Worm (Caenorhabditis elegans) whole organism, mixed stage, embryonic: ENCODE data around the gene polg-1.

Source experiments
- M03D4.4 ChIP-seq: sonication (generic microtip); optimal IDR thresholded peaks from 2 replicates; lab custom pipeline; 2017; ENCODE audit warnings: mild to moderate bottlenecking, missing genetic modification characterization, missing compliant biosample characterization
- blmp-1 ChIP-seq: fragments of 150-350 bp; optimal IDR thresholded peaks from 2 replicates; lab custom pipeline; 2014; ENCODE audit warnings: missing biosample characterization, missing genetic modification characterization
- ceh-39 ChIP-seq: fragments of 150-350 bp; optimal IDR thresholded peaks from 2 replicates; lab custom pipeline; 2014; ENCODE audit warnings: missing biosample characterization, missing genetic modification characterization
- ceh-43 ChIP-seq: fragments of 200-800 bp; sonication (Bioruptor generic); optimal IDR thresholded peaks from 2 replicates; lab custom pipeline; 2018; ENCODE audit warnings: mild to moderate bottlenecking, missing genetic modification characterization, moderate library complexity, missing compliant biosample characterization
- ceh-83 ChIP-seq: fragments of 200-800 bp; sonication (Bioruptor generic); optimal IDR thresholded peaks from 2 replicates; lab custom pipeline; 2018; ENCODE audit warnings: mild to moderate bottlenecking, missing genetic modification characterization, missing compliant biosample characterization
- ces-1 ChIP-seq: fragments of 150-350 bp; optimal IDR thresholded peaks from 2 replicates; lab custom pipeline; 2014; ENCODE audit warnings: missing biosample characterization, missing genetic modification reagents, missing genetic modification characterization
- cnd-1 ChIP-seq: fragments of 200-800 bp; sonication (Bioruptor generic); optimal IDR thresholded peaks from 2 replicates; lab custom pipeline; 2018; ENCODE audit warnings: mild to moderate bottlenecking, missing genetic modification characterization, missing compliant biosample characterization
- drap-1 ChIP-seq: fragments of 200-800 bp; sonication (Bioruptor generic); optimal IDR thresholded peaks from 3 replicates; lab custom pipeline; 2018; ENCODE audit warnings: mild to moderate bottlenecking, missing genetic modification characterization, missing compliant biosample characterization
- elt-1 ChIP-seq: sonication (generic microtip); optimal IDR thresholded peaks from 2 replicates; lab custom pipeline; 2017; ENCODE audit warnings: missing genetic modification characterization, mild to moderate bottlenecking, missing compliant biosample characterization, antibody characterized with exemption, moderate library complexity, borderline replicate concordance; ENCODE audit not compliant: insufficient read depth
- flh-1 ChIP-seq: fragments of 200-800 bp; sonication (Bioruptor generic); optimal IDR thresholded peaks from 2 replicates; lab custom pipeline; 2018; ENCODE audit warnings: mild to moderate bottlenecking, missing genetic modification characterization, moderate library complexity, missing compliant biosample characterization
- ham-2 ChIP-seq: fragments of 200-800 bp; sonication (Bioruptor generic); optimal IDR thresholded peaks from 2 replicates; lab custom pipeline; 2018; ENCODE audit warnings: mild to moderate bottlenecking, missing genetic modification characterization, missing compliant biosample characterization
- hlh-1 ChIP-seq: fragments of 150-350 bp; optimal IDR thresholded peaks from 2 replicates; lab custom pipeline; 2014; ENCODE audit warnings: missing biosample characterization, missing genetic modification reagents, missing genetic modification characterization
- lin-13 ChIP-seq: fragments of 150-350 bp; optimal IDR thresholded peaks from 2 replicates; lab custom pipeline; 2014; ENCODE audit warnings: missing biosample characterization, missing genetic modification characterization
- lin-32 ChIP-seq: fragments of 200-800 bp; sonication (Bioruptor generic); optimal IDR thresholded peaks from 2 replicates; lab custom pipeline; 2018; ENCODE audit warnings: mild to moderate bottlenecking, missing genetic modification characterization, missing compliant biosample characterization
- lsy-2 ChIP-seq: fragments of 150-350 bp; optimal IDR thresholded peaks from 2 replicates; lab custom pipeline; 2014; ENCODE audit warnings: missing biosample characterization, missing genetic modification characterization
- mab-5 ChIP-seq: fragments of 150-350 bp; optimal IDR thresholded peaks from 2 replicates; lab custom pipeline; 2014; ENCODE audit warnings: missing biosample characterization, missing genetic modification characterization
- mep-1 ChIP-seq: fragments of 150-350 bp; optimal IDR thresholded peaks from 2 replicates; lab custom pipeline; 2017; ENCODE audit warnings: missing biosample characterization, missing genetic modification reagents, missing genetic modification characterization, inconsistent platforms
- mls-2 ChIP-seq: sonication (generic microtip); optimal IDR thresholded peaks from 2 replicates; lab custom pipeline; 2016; ENCODE audit warnings: mild to moderate bottlenecking, missing genetic modification characterization, moderate library complexity, missing compliant biosample characterization
- nhr-12 ChIP-seq: fragments of 150-350 bp; optimal IDR thresholded peaks from 2 replicates; lab custom pipeline; 2014; ENCODE audit warnings: missing biosample characterization, missing genetic modification characterization
- nhr-2 ChIP-seq: fragments of 150-350 bp; optimal IDR thresholded peaks from 2 replicates; lab custom pipeline; 2014; ENCODE audit warnings: missing biosample characterization, missing genetic modification characterization
- nhr-237 ChIP-seq: fragments of 150-350 bp; optimal IDR thresholded peaks from 2 replicates; lab custom pipeline; 2014; ENCODE audit warnings: missing biosample characterization, missing genetic modification characterization
- nhr-28 ChIP-seq: fragments of 150-350 bp; optimal IDR thresholded peaks from 2 replicates; lab custom pipeline; 2014; ENCODE audit warnings: missing biosample characterization, missing genetic modification characterization
- nhr-76 ChIP-seq: sonication (generic microtip); optimal IDR thresholded peaks from 2 replicates; lab custom pipeline; 2017; ENCODE audit warnings: missing biosample characterization, missing genetic modification characterization
- pha-4 ChIP-seq: fragments of 150-350 bp; optimal IDR thresholded peaks from 2 replicates; lab custom pipeline; 2018; ENCODE audit warnings: missing biosample characterization, missing genetic modification reagents, missing genetic modification characterization
- sem-2 ChIP-seq: fragments of 200-800 bp; sonication (Bioruptor generic); optimal IDR thresholded peaks from 2 replicates; lab custom pipeline; 2018; ENCODE audit warnings: mild to moderate bottlenecking, missing genetic modification characterization, missing compliant biosample characterization
- snpc-4 ChIP-seq: fragments of 150-350 bp; optimal IDR thresholded peaks from 2 replicates; lab custom pipeline; 2014; ENCODE audit warnings: missing biosample characterization, missing genetic modification characterization
- sptf-1 ChIP-seq: sonication (generic microtip); optimal IDR thresholded peaks from 2 replicates; lab custom pipeline; 2017; ENCODE audit warnings: mild to moderate bottlenecking, missing genetic modification characterization, moderate library complexity, missing compliant biosample characterization
- tbx-8 ChIP-seq: fragments of 200-800 bp; sonication (Bioruptor generic); optimal IDR thresholded peaks from 2 replicates; lab custom pipeline; 2018; ENCODE audit warnings: mild to moderate bottlenecking, missing genetic modification characterization, moderate library complexity, missing compliant biosample characterization
- unc-120 ChIP-seq: sonication (generic microtip); optimal IDR thresholded peaks from 2 replicates; lab custom pipeline; 2017; ENCODE audit warnings: missing genetic modification characterization, missing compliant biosample characterization; ENCODE audit not compliant: poor library complexity, severe bottlenecking
- unc-39 ChIP-seq: fragments of 150-350 bp; optimal IDR thresholded peaks from 2 replicates; lab custom pipeline; 2014; ENCODE audit warnings: missing biosample characterization, missing genetic modification characterization
- unc-62 ChIP-seq: fragments of 150-350 bp; optimal IDR thresholded peaks from 2 replicates; lab custom pipeline; 2014; ENCODE audit warnings: missing biosample characterization, missing genetic modification reagents, missing genetic modification characterization
- zip-8 ChIP-seq: fragments of 150-350 bp; optimal IDR thresholded peaks from 2 replicates; lab custom pipeline; 2014; ENCODE audit warnings: missing biosample characterization, missing genetic modification characterization
- ztf-11 ChIP-seq: fragments of 150-350 bp; optimal IDR thresholded peaks from 2 replicates; lab custom pipeline; 2014; ENCODE audit warnings: missing biosample characterization, missing genetic modification characterization

Gene polg-1

ce11 chrII:12185710-12186109 is 14.1 kb downstream of the polg-1 start, which contains the start of gene Y57A10A.14:
Gene Y57A10A.14, plus strand, starts transcription at chrII:12185937.
- TF ChIP-seq lin-13 (tag; lab: Kevin White, UChicago) (no peak), nhr-237 (no peak), unc-120 (no peak), blmp-1 (tag; lab: Kevin White, UChicago) (no peak), sem-2 (GFP tag; lab: Kevin White, UChicago) (no peak), drap-1 (no peak), ham-2 (GFP tag; lab: Kevin White, UChicago) (no peak), nhr-12 (no peak), nhr-76 (tag; lab: Kevin White, UChicago) (no peak), ceh-39 (tag; lab: Kevin White, UChicago) (no peak), ceh-43 (GFP tag; lab: Kevin White, UChicago) (no peak), nhr-28 (tag; lab: Kevin White, UChicago) (no peak)

DNA sequence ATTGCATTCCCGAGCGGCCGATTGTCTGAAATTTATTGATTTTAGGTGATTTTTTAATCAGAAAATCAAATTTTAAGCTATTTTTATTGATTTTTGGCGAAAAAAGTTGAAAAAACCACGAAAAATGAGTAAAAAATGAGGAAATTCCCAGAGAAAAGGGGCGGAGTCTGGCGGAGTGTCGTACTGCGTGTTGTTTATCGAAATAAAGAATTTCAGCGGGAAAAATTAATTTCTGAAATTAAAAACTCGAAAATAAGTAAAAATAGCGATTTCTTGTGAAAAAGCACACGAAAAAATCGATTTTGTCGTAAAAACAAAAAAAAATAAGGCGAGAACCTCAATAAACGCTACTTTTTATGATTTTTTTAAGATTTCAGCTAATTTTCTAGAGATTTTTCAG is 14.9 kb downstream of the polg-1 start, which contains the start of gene Y57A10A.13:
Y57A10A.13 (minus strand) TSS at position 46 of the 400 bp plus-strand sequence.
- TF ChIP-seq lsy-2 (tag; lab: Kevin White, UChicago): no peak
- TF ChIP-seq flh-1 (GFP tag; lab: Kevin White, UChicago): no peak
- no peak for TF ChIP-seq unc-120
- no peak for TF ChIP-seq ces-1 (GFP tag; lab: Kevin White, UChicago)
- TF ChIP-seq mab-5: no peak
- no peak for TF ChIP-seq ztf-11 (tag; lab: Kevin White, UChicago)
- TF ChIP-seq mls-2 (tag; lab: Kevin White, UChicago): no peak
- TF ChIP-seq M03D4.4 (tag; lab: Kevin White, UChicago): no peak
- TF ChIP-seq tbx-8 (GFP tag; lab: Kevin White, UChicago): no peak
- no peak for TF ChIP-seq sptf-1 (tag; lab: Kevin White, UChicago)
- no peak for TF ChIP-seq snpc-4
- no peak for TF ChIP-seq mep-1
- no peak for TF ChIP-seq nhr-12
- no peak for TF ChIP-seq elt-1 (tag; lab: Kevin White, UChicago)
- TF ChIP-seq ceh-43 (GFP tag; lab: Kevin White, UChicago): no peak
- no peak for TF ChIP-seq drap-1
- TF ChIP-seq nhr-28 (tag; lab: Kevin White, UChicago): no peak
- TF ChIP-seq nhr-76 (tag; lab: Kevin White, UChicago): no peak
- TF ChIP-seq blmp-1 (tag; lab: Kevin White, UChicago): no peak
- no peak for TF ChIP-seq nhr-2 (tag; lab: Kevin White, UChicago)

ce11 chrII:12176521-12176920 is 23.2 kb downstream of the polg-1 start:
- TF ChIP-seq ceh-43 (GFP tag; lab: Kevin White, UChicago): no peak
- TF ChIP-seq mep-1: no peak
- TF ChIP-seq hlh-1 (tag; lab: Kevin White, UChicago): no peak
- no peak for TF ChIP-seq unc-39
- TF ChIP-seq sem-2 (GFP tag; lab: Kevin White, UChicago): no peak
- no peak for TF ChIP-seq pha-4 (tag; lab: Kevin White, UChicago)
- TF ChIP-seq mls-2 (tag; lab: Kevin White, UChicago): no peak
- no peak for TF ChIP-seq ceh-83 (GFP tag; lab: Kevin White, UChicago)
- no peak for TF ChIP-seq ztf-11 (tag; lab: Kevin White, UChicago)
- no peak for TF ChIP-seq unc-62 (GFP tag; lab: Kevin White, UChicago)
- TF ChIP-seq, all 35 proteins: peak for 0

- TF ChIP-seq M03D4.4 (tag; lab: Kevin White, UChicago): no peak
- no peak for TF ChIP-seq elt-1 (tag; lab: Kevin White, UChicago)
- TF ChIP-seq zip-8 (tag; lab: Kevin White, UChicago): no peak
- TF ChIP-seq nhr-28 (tag; lab: Kevin White, UChicago): no peak
- TF ChIP-seq ceh-83 (GFP tag; lab: Kevin White, UChicago): no peak
- TF ChIP-seq nhr-12: no peak
- no peak for TF ChIP-seq lin-32 (GFP tag; lab: Kevin White, UChicago)
- TF ChIP-seq ceh-39 (tag; lab: Kevin White, UChicago): no peak
- no peak for TF ChIP-seq cnd-1 (tag; lab: Kevin White, UChicago)
These were observed 24.4 kb downstream of the polg-1 start for ce11 chrII:12175398-12175797.
